Fruit fly (Drosophila melanogaster) whole organism, embryonic: Measurements from ENCODE around the gene CG31139.

ENCODE experiments used
- Atf3 ChIP-seq: fragments of 200-800 bp; sonication (Bioruptor generic); optimal IDR thresholded peaks from 3 replicates; lab custom pipeline; 2016; ENCODE audit warnings: missing biosample characterization, missing genetic modification characterization
- Atf6 ChIP-seq: fragments of 200-800 bp; sonication (Bioruptor generic); IDR thresholded peaks from 2 replicates; pipeline ENCODE4 v1.3.6; 2022; ENCODE audit warnings: missing biosample characterization, missing genetic modification characterization
- CG10267 ChIP-seq: fragments of 200-800 bp; sonication (Bioruptor generic); optimal IDR thresholded peaks from 2 replicates; lab custom pipeline; 2018; ENCODE audit warnings: missing biosample characterization, mild to moderate bottlenecking, missing genetic modification characterization, moderate library complexity
- CG11560 ChIP-seq: fragments of 200-800 bp; sonication (Bioruptor generic); IDR thresholded peaks from 3 replicates; pipeline ENCODE4 v1.3.6; 2022; ENCODE audit warnings: missing biosample characterization, missing genetic modification characterization
- CG12659 ChIP-seq: fragments of 200-800 bp; sonication (Bioruptor generic); optimal IDR thresholded peaks from 3 replicates; lab custom pipeline; 2017; ENCODE audit warnings: mild to moderate bottlenecking, missing biosample characterization, missing genetic modification reagents, missing genetic modification characterization
- CG13287 ChIP-seq: fragments of 200-800 bp; sonication (Bioruptor generic); IDR thresholded peaks from 2 replicates; pipeline ENCODE4 v1.3.6; 2022; ENCODE audit warnings: missing biosample characterization, missing genetic modification characterization; ENCODE audit not compliant: partially characterized antibody
- CG17802 ChIP-seq: fragments of 200-800 bp; sonication (Bioruptor generic); optimal IDR thresholded peaks from 2 replicates; lab custom pipeline; 2018; ENCODE audit warnings: missing biosample characterization, mild to moderate bottlenecking, missing genetic modification characterization, moderate library complexity
- CG18011 ChIP-seq: fragments of 200-800 bp; sonication (Bioruptor generic); optimal IDR thresholded peaks from 2 replicates; lab custom pipeline; 2017; ENCODE audit warnings: missing biosample characterization, missing genetic modification characterization, mild to moderate bottlenecking, moderate library complexity, missing genotype
- CG18262 ChIP-seq: fragments of 200-800 bp; optimal IDR thresholded peaks from 3 replicates; lab custom pipeline; 2019; ENCODE audit warnings: missing biosample characterization, mild to moderate bottlenecking, missing genetic modification characterization, moderate library complexity
- CG1832 ChIP-seq: fragments of 200-800 bp; sonication (Bioruptor generic); optimal IDR thresholded peaks from 2 replicates; lab custom pipeline; 2017; ENCODE audit warnings: missing biosample characterization, mild to moderate bottlenecking, missing genetic modification characterization, inconsistent platforms
- CG2129 ChIP-seq: fragments of 200-800 bp; sonication (Bioruptor generic); IDR thresholded peaks from 2 replicates; pipeline ENCODE4 v1.3.6; 2022; ENCODE audit warnings: missing biosample characterization, missing genetic modification characterization; ENCODE audit not compliant: partially characterized antibody
- CG2678 ChIP-seq: fragments of 200-800 bp; sonication (Bioruptor generic); optimal IDR thresholded peaks from 3 replicates; lab custom pipeline; 2019; ENCODE audit warnings: missing biosample characterization, mild to moderate bottlenecking, missing genetic modification characterization, moderate library complexity
- CG2712 ChIP-seq: fragments of 200-800 bp; optimal IDR thresholded peaks from 3 replicates; lab custom pipeline; 2019; ENCODE audit warnings: missing biosample characterization, mild to moderate bottlenecking, missing genetic modification characterization, moderate library complexity
- CG34224 ChIP-seq: fragments of 200-800 bp; sonication (Bioruptor generic); IDR thresholded peaks from 3 replicates; pipeline ENCODE4 v1.3.6; 2022; ENCODE audit warnings: missing biosample characterization, missing genetic modification characterization; ENCODE audit not compliant: partially characterized antibody
- CG4282 ChIP-seq: fragments of 200-800 bp; sonication (Bioruptor generic); optimal IDR thresholded peaks from 2 replicates; lab custom pipeline; 2016; ENCODE audit warnings: missing biosample characterization, missing genetic modification characterization
- Dp ChIP-seq: fragments of 200-800 bp; sonication (Bioruptor generic); optimal IDR thresholded peaks from 2 replicates; lab custom pipeline; 2018; ENCODE audit warnings: missing biosample characterization, mild to moderate bottlenecking, missing genetic modification characterization, moderate library complexity
- Dref ChIP-seq: fragments of 200-800 bp; sonication (Bioruptor generic); IDR thresholded peaks from 2 replicates; pipeline ENCODE4 v1.3.6; 2022; ENCODE audit warnings: missing biosample characterization, missing genetic modification characterization
- Drgx ChIP-seq: fragments of 200-800 bp; sonication (Bioruptor generic); IDR thresholded peaks from 2 replicates; pipeline ENCODE4 v1.3.6; 2022; ENCODE audit warnings: missing biosample characterization, missing genetic modification characterization
- ERR ChIP-seq: fragments of 200-800 bp; sonication (Bioruptor generic); optimal IDR thresholded peaks from 2 replicates; lab custom pipeline; 2016; ENCODE audit warnings: missing biosample characterization, missing genetic modification characterization
- HLH4C ChIP-seq: fragments of 200-800 bp; sonication (Bioruptor generic); IDR thresholded peaks from 3 replicates; pipeline ENCODE4 v1.3.6; 2022; ENCODE audit warnings: missing biosample characterization, missing genetic modification characterization; ENCODE audit not compliant: partially characterized antibody
- HmgZ ChIP-seq: fragments of 200-800 bp; sonication (Bioruptor generic); optimal IDR thresholded peaks from 2 replicates; lab custom pipeline; 2018; ENCODE audit warnings: missing biosample characterization, mild to moderate bottlenecking, missing genetic modification characterization
- Hsf ChIP-seq: fragments of 200-800 bp; sonication (Bioruptor generic); optimal IDR thresholded peaks from 3 replicates; lab custom pipeline; 2016; ENCODE audit warnings: missing biosample characterization, missing genetic modification characterization
- MTF-1 ChIP-seq: fragments of 200-800 bp; sonication (Bioruptor generic); optimal IDR thresholded peaks from 2 replicates; lab custom pipeline; 2018; ENCODE audit warnings: missing biosample characterization, mild to moderate bottlenecking, missing genetic modification characterization, borderline replicate concordance
- Opbp ChIP-seq: fragments of 200-800 bp; sonication (Bioruptor generic); IDR thresholded peaks from 3 replicates; pipeline ENCODE4 v1.3.6; 2022; ENCODE audit warnings: missing biosample characterization, missing genetic modification characterization; ENCODE audit not compliant: partially characterized antibody
- Optix ChIP-seq: fragments of 200-800 bp; sonication (Bioruptor generic); IDR thresholded peaks from 3 replicates; pipeline ENCODE4 v1.3.6; 2022; ENCODE audit warnings: missing biosample characterization, missing genetic modification characterization
- Pdp1 ChIP-seq, 2 experiments: fragments of 200-800 bp; sonication (Bioruptor generic); optimal IDR thresholded peaks; 3 replicates each; lab custom pipeline; 2016; ENCODE audit warnings: missing biosample characterization in 2 of 2, missing genetic modification characterization in 2 of 2, mild to moderate bottlenecking in 1 of 2, moderate library complexity in 1 of 2
- Taf1 ChIP-seq: fragments of 200-800 bp; sonication (Bioruptor generic); IDR thresholded peaks from 2 replicates; pipeline ENCODE4 v1.3.6; 2022; ENCODE audit warnings: missing biosample characterization, missing genetic modification characterization
- YL-1 ChIP-seq: fragments of 200-800 bp; sonication (Bioruptor generic); optimal IDR thresholded peaks from 3 replicates; lab custom pipeline; 2017; ENCODE audit warnings: missing biosample characterization, mild to moderate bottlenecking, missing genetic modification characterization
- abd-A ChIP-seq: fragments of 200-800 bp; sonication (Bioruptor generic); optimal IDR thresholded peaks from 3 replicates; lab custom pipeline; 2019; ENCODE audit warnings: missing biosample characterization, mild to moderate bottlenecking, missing genetic modification characterization, moderate library complexity
- chinmo ChIP-seq: fragments of 200-800 bp; sonication (Bioruptor generic); IDR thresholded peaks from 4 replicates; pipeline ENCODE4 v1.3.6; 2022; ENCODE audit warnings: missing biosample characterization, missing genetic modification characterization; ENCODE audit not compliant: partially characterized antibody
- dmrt11E ChIP-seq: fragments of 200-800 bp; sonication (Bioruptor generic); optimal IDR thresholded peaks from 3 replicates; lab custom pipeline; 2018; ENCODE audit warnings: missing biosample characterization, mild to moderate bottlenecking, missing genetic modification characterization, moderate library complexity
- ewg ChIP-seq: fragments of 200-800 bp; sonication (Bioruptor generic); optimal IDR thresholded peaks from 3 replicates; lab custom pipeline; 2017; ENCODE audit warnings: mild to moderate bottlenecking, missing biosample characterization, missing genetic modification reagents, missing genetic modification characterization
- fu2 ChIP-seq: fragments of 200-800 bp; sonication (Bioruptor generic); optimal IDR thresholded peaks from 2 replicates; lab custom pipeline; 2016; ENCODE audit warnings: missing biosample characterization, missing genetic modification characterization
- h ChIP-seq: fragments of >200 bp; optimal IDR thresholded peaks from 2 replicates; lab custom pipeline; 2017
- knrl ChIP-seq: fragments of 200-800 bp; sonication (Bioruptor generic); IDR thresholded peaks from 3 replicates; pipeline ENCODE4 v1.3.6; 2022; ENCODE audit warnings: missing biosample characterization, missing genetic modification characterization; ENCODE audit not compliant: partially characterized antibody
- nerfin-1 ChIP-seq: fragments of 200-800 bp; sonication (Bioruptor generic); optimal IDR thresholded peaks from 3 replicates; lab custom pipeline; 2019; ENCODE audit warnings: missing biosample characterization, mild to moderate bottlenecking, missing genetic modification characterization, moderate library complexity
- nmo ChIP-seq: fragments of 200-800 bp; sonication (Bioruptor generic); optimal IDR thresholded peaks from 2 replicates; lab custom pipeline; 2018; ENCODE audit warnings: missing biosample characterization, mild to moderate bottlenecking, missing genetic modification characterization, moderate library complexity
- sima ChIP-seq: fragments of 200-800 bp; sonication (Bioruptor generic); optimal IDR thresholded peaks from 2 replicates; lab custom pipeline; 2016; ENCODE audit warnings: missing biosample characterization, missing genetic modification characterization
- sqz ChIP-seq: fragments of 200-800 bp; sonication (Bioruptor generic); optimal IDR thresholded peaks from 3 replicates; lab custom pipeline; 2018; ENCODE audit warnings: missing biosample characterization, mild to moderate bottlenecking, missing genetic modification characterization
- tna ChIP-seq: fragments of 200-800 bp; sonication (Bioruptor generic); IDR thresholded peaks from 2 replicates; pipeline ENCODE4 v1.3.6; 2022; ENCODE audit warnings: missing biosample characterization, missing genetic modification characterization; ENCODE audit not compliant: partially characterized antibody
- trem ChIP-seq: fragments of 200-800 bp; optimal IDR thresholded peaks from 3 replicates; lab custom pipeline; 2019; ENCODE audit warnings: missing biosample characterization, mild to moderate bottlenecking, missing genetic modification characterization, moderate library complexity

The CG31139 gene

dm6 chr3R:22720808-22721306 is 28.0 kb downstream of the CG31139 start, which contains the start of gene wge (continued):
- TF ChIP-seq Dp (GFP tag; lab: Kevin White, UChicago) = peak; percentile 94
- peak; percentile 21 for TF ChIP-seq nmo (GFP tag; lab: Kevin White, UChicago)
- no peak for TF ChIP-seq MTF-1
- no peak for TF ChIP-seq Atf3 (GFP tag; lab: Kevin White, UChicago)
- TF ChIP-seq knrl = peak; percentile 54
- no peak for TF ChIP-seq fu2 (GFP tag; lab: Kevin White, UChicago)
- TF ChIP-seq CG18011 (GFP tag; lab: Kevin White, UChicago) = no peak
- TF ChIP-seq CG2129 (GFP tag; lab: Robert Waterston, UW) = peak; percentile 36; the same call in 1 of the 2 replicates
- TF ChIP-seq Atf6 (GFP tag; lab: Robert Waterston, UW) = no peak
- peak; percentile 58; the same call in 1 of the 2 replicates for TF ChIP-seq tna (GFP tag; lab: Robert Waterston, UW)
- peak; percentile 51 for TF ChIP-seq trem (tag; lab: Kevin White, UChicago)
- TF ChIP-seq Hsf (GFP tag; lab: Kevin White, UChicago) = no peak
- TF ChIP-seq CG4282 = no peak
- no peak for TF ChIP-seq ERR
- TF ChIP-seq CG17802 (tag; lab: Kevin White, UChicago) = no peak
- peak; percentile 96 for TF ChIP-seq CG11560 (tag; lab: Robert Waterston, UW)
- no peak for TF ChIP-seq Optix (GFP tag; lab: Robert Waterston, UW)
- TF ChIP-seq Taf1 (GFP tag; lab: Robert Waterston, UW) = no peak
- peak; percentile 79 for TF ChIP-seq CG13287 (GFP tag; lab: Robert Waterston, UW)
- peak; percentile 91 for TF ChIP-seq Dref (GFP tag; lab: Robert Waterston, UW)
- peak; percentile 40; the same call in 1 of the 2 replicates for TF ChIP-seq Drgx (GFP tag; lab: Robert Waterston, UW)
- peak; percentile 18 for TF ChIP-seq CG18262
- TF ChIP-seq abd-A (tag; lab: Kevin White, UChicago) = peak; percentile 31
- TF ChIP-seq YL-1 (GFP tag; lab: Kevin White, UChicago) = peak; percentile 62
- peak; percentile 71 for TF ChIP-seq CG34224 (GFP tag; lab: Robert Waterston, UW)
- TF ChIP-seq ewg = no peak
- no peak for TF ChIP-seq h
- peak; percentile 63; the same call in 2 of the 3 replicates for TF ChIP-seq HLH4C (GFP tag; lab: Robert Waterston, UW)
- peak; percentile 58; the same call in 1 of the 3 replicates for TF ChIP-seq Opbp (GFP tag; lab: Robert Waterston, UW)
- TF ChIP-seq sima (GFP tag; lab: Kevin White, UChicago) = no peak
- TF ChIP-seq nerfin-1 (tag; lab: Kevin White, UChicago) = peak; percentile 72
- peak; percentile 7 for TF ChIP-seq CG2712 (tag; lab: Kevin White, UChicago)
- TF ChIP-seq CG1832 (GFP tag; lab: Kevin White, UChicago) = no peak
- TF ChIP-seq sqz (GFP tag; lab: Kevin White, UChicago) = peak; percentile 89
- TF ChIP-seq HmgZ (tag; lab: Kevin White, UChicago) = peak; percentile 22
- TF ChIP-seq Pdp1 (GFP tag; optimal IDR thresholded peaks at IDR 0.05; lab: Kevin White, UChicago) = peak in 1 of 2 experiments; percentile 43
- peak; percentile 71; the same call in 1 of the 4 replicates for TF ChIP-seq chinmo (GFP tag; lab: Robert Waterston, UW)
- TF ChIP-seq CG12659 (GFP tag; lab: Kevin White, UChicago) = peak; percentile 30
- TF ChIP-seq dmrt11E (tag; lab: Kevin White, UChicago) = no peak
- peak; percentile 1 for TF ChIP-seq CG2678
- peak; percentile 30 for TF ChIP-seq CG10267 (tag; lab: Kevin White, UChicago)
